Fruit fly (Drosophila melanogaster) Kc167 (cell line): ENCODE results near the gene Prp5.

Source experiments
- Myc ChIP-seq: fragments of >200 bp; optimal IDR thresholded peaks from 2 replicates; lab custom pipeline; 2017; ENCODE audit warnings: missing external identifiers
- h ChIP-seq: fragments of >200 bp; optimal IDR thresholded peaks from 3 replicates; lab custom pipeline; 2018; ENCODE audit warnings: missing external identifiers

DNA sequence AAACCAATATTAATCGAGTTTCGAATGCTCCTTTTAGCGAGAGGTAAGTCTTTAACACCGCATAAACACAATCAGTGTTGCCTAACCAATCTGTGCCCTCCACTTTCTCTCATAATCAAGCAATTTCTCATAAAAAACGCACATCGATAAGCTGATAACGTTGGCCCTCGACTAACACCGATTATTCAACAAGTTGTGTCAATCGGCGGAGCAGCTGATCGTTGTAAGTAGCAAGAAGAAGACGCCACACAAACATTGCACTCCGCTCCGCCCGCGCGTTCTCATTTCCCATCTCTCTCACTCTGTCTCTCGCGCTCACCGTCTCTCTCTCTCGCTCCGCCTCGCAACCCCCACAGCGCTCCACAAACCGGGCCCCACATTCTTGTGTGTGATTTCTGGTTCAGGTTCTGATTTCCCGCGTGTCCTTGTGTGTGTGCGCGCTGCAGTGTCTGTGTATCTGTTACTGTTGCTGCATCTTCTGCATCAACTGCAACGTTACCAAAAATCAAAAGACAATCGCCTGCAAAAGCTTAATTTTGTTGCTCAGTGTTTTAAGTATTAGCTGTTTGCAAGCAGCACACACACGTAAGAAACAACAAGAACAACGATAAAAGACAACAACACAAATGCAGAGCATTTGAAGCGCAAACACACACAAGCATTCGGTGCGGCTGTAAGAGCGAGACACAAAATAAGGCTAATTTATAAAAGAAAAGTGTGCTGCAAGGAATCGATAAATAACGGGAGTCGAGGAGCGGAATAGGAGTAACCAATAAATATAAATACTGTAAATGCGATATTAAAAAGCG, 11.7 kb upstream of the Prp5 start, which contains the start of the genes CG9114 and HDAC6:
- TF ChIP-seq h (lab: Kevin White, UChicago) (no peak), Myc (lab: Kevin White, UChicago) (no peak)
